Fruit fly (Drosophila melanogaster): ENCODE results near the gene Atg8a.
A peak's percentile ranks its signal among the peaks of the same experiment; 100 is the strongest.

Atg8a gene

DNA sequence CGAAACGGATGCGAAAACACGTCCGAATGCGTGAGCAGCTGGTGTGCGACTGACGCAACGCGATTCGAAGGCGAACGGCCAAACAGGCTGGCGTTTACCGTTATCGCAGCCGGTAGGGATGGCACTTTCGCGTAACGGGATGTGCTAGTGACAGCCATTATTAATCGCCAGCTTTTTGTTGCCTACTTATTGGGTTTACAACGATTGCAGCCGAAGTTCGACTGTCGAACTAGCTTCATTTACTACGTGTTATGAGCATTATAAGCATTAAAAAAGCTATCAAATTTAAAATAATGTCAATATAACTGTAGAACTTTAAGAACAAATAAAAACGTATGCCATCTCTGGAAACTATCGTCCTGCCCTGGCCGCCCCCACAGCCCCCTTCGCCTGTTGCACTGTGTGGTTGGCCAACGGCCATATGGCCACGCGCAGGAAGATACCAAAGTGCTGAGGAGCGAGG lies 10.5 kb downstream of the Atg8a start, which contains the start of gene Rph:
Gene Rph, minus strand, starts transcription at position 51 of the 463 bp plus-strand sequence.
- peak; percentile 32 for TF ChIP-seq CG7045 (GFP tag; optimal IDR thresholded peaks at IDR 0.05)
- TF ChIP-seq CG14711 (tag; optimal IDR thresholded peaks at IDR 0.05), result peak; percentile 10
- TF ChIP-seq Clk (GFP tag; optimal IDR thresholded peaks at IDR 0.05), result peak; percentile 3
- no peak for TF ChIP-seq cnc (optimal IDR thresholded peaks at IDR 0.05)
- TF ChIP-seq bab1 (GFP tag; optimal IDR thresholded peaks at IDR 0.05), result no peak
- TF ChIP-seq CG33017 (tag; optimal IDR thresholded peaks at IDR 0.05), result no peak
- TF ChIP-seq Hr96 (GFP tag; optimal IDR thresholded peaks at IDR 0.05), result peak; percentile 59
- peak; percentile 9 for TF ChIP-seq cic (GFP tag; optimal IDR thresholded peaks at IDR 0.05)
- no peak for TF ChIP-seq pad (GFP tag; optimal IDR thresholded peaks at IDR 0.05)
- peak; percentile 28 for TF ChIP-seq CG12768 (GFP tag; optimal IDR thresholded peaks at IDR 0.05)
- TF ChIP-seq ovo (GFP tag; optimal IDR thresholded peaks at IDR 0.05), result peak; percentile 36
- TF ChIP-seq CG1620 (GFP tag; optimal IDR thresholded peaks at IDR 0.05), result no peak
- peak; percentile 26 for TF ChIP-seq CG7101 (tag; optimal IDR thresholded peaks at IDR 0.05)
- TF ChIP-seq CG5204 (GFP tag; optimal IDR thresholded peaks at IDR 0.05), result peak; percentile 25
- no peak for TF ChIP-seq toe (GFP tag; optimal IDR thresholded peaks at IDR 0.05)
- no peak for TF ChIP-seq tj (GFP tag; optimal IDR thresholded peaks at IDR 0.05)
- TF ChIP-seq Crg-1 (GFP tag; optimal IDR thresholded peaks at IDR 0.05), result no peak
- TF ChIP-seq Mnt (GFP tag; optimal IDR thresholded peaks at IDR 0.05), result peak; percentile 32
- peak; percentile 10 for TF ChIP-seq CG11617 (GFP tag; optimal IDR thresholded peaks at IDR 0.05)
- TF ChIP-seq kay (GFP tag; ENCODE audit: borderline replicate concordance), result no peak

dm6 chrX:10756026-10756561 lies 12.0 kb downstream of the Atg8a start:
- TF ChIP-seq CG1620 (GFP tag; optimal IDR thresholded peaks at IDR 0.05) (no peak), CG5204 (GFP tag; optimal IDR thresholded peaks at IDR 0.05) (peak; percentile 1)

dm6 chrX:10751777-10752176 lies 16.4 kb downstream of the Atg8a start:
- TF ChIP-seq kay (GFP tag; ENCODE audit: borderline replicate concordance) (no peak), CG11617 (GFP tag; optimal IDR thresholded peaks at IDR 0.05) (no peak)

DNA sequence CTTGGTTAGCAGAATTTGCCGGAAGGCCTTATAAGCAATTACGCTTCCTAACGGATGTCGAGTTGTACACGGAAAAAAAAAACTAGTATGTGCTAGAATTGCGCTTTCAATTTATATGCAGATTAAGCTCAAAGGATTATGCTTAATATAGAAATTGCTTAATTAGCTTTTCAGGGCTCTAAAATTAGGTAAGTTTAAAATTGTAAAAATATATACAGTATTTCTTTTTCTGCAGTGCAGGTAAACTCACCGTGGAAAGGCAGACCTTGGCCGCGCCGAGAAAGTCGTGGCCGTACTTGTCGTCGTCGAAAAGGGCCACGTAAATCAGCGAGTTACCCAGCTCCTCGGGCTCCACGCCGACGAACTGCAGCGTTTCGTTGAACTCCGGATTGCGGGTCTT lies 17.5 kb downstream of the Atg8a start:
- TF ChIP-seq Mnt (GFP tag; optimal IDR thresholded peaks at IDR 0.05) (no peak), CG33017 (tag; optimal IDR thresholded peaks at IDR 0.05) (no peak), toe (GFP tag; optimal IDR thresholded peaks at IDR 0.05) (no peak), bab1 (GFP tag; optimal IDR thresholded peaks at IDR 0.05) (no peak), cnc (optimal IDR thresholded peaks at IDR 0.05) (no peak), tj (GFP tag; optimal IDR thresholded peaks at IDR 0.05) (no peak), Crg-1 (GFP tag; optimal IDR thresholded peaks at IDR 0.05) (no peak), Hr96 (GFP tag; optimal IDR thresholded peaks at IDR 0.05) (no peak)

- TF ChIP-seq CG7101 (tag; optimal IDR thresholded peaks at IDR 0.05) (no peak), Crg-1 (GFP tag; optimal IDR thresholded peaks at IDR 0.05) (no peak), cic (GFP tag; optimal IDR thresholded peaks at IDR 0.05) (no peak), pad (GFP tag; optimal IDR thresholded peaks at IDR 0.05) (no peak), kay (GFP tag; ENCODE audit: borderline replicate concordance) (no peak), CG12768 (GFP tag; optimal IDR thresholded peaks at IDR 0.05) (no peak), CG5204 (GFP tag; optimal IDR thresholded peaks at IDR 0.05) (no peak), ovo (GFP tag; optimal IDR thresholded peaks at IDR 0.05) (no peak), cnc (optimal IDR thresholded peaks at IDR 0.05) (no peak), toe (GFP tag; optimal IDR thresholded peaks at IDR 0.05) (no peak), CG14711 (tag; optimal IDR thresholded peaks at IDR 0.05) (no peak), CG33017 (tag; optimal IDR thresholded peaks at IDR 0.05) (no peak), CG11617 (GFP tag; optimal IDR thresholded peaks at IDR 0.05) (no peak), bab1 (GFP tag; optimal IDR thresholded peaks at IDR 0.05) (no peak), Clk (GFP tag; optimal IDR thresholded peaks at IDR 0.05) (no peak)
These were observed 19.5 kb downstream of the Atg8a start for dm6 chrX:10748647-10749046.

dm6 chrX:10745590-10745953 lies 22.6 kb downstream of the Atg8a start:
- no peak for TF ChIP-seq CG14711 (tag; optimal IDR thresholded peaks at IDR 0.05)
- no peak for TF ChIP-seq CG5204 (GFP tag; optimal IDR thresholded peaks at IDR 0.05)
- no peak for TF ChIP-seq Mnt (GFP tag; optimal IDR thresholded peaks at IDR 0.05)
- TF ChIP-seq pad (GFP tag; optimal IDR thresholded peaks at IDR 0.05), result no peak
- no peak for TF ChIP-seq tj (GFP tag; optimal IDR thresholded peaks at IDR 0.05)

DNA sequence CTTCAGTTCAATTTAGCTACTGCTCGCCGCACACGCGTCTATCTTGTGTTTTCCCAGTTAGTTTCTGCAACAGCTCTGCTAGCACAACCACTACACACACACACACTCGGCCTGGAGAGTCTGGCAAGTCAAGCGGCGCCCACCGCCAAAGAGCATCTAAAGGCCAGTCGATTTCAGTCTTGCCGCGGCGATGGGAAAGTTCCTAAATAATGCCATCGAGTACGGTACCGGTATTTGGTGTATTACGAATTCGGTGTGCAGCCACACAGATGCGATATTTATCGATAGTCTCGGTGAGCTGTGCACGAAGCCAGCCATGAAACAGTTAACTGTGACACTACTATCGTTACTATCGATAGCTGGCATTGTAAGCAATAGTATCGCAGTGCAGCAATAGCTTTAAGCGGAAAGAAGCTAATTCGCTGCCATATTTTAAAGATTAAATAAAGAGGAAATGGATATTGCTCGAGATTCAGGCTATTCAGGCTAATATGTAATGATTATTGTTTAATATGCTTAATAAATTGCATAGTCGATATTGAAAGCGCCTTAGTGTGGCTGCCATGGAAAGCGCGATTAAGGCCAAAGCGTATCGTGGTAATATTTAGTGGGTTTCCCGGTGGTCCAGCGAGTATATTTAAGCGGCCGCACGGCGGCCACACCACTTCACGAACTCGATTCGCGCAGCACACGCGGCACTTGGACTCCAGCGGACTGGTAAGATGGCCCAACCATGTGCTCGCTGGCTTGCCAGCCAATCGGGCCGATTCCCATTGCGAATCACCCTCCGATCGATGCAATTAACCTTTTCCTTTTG lies 23.2 kb downstream of the Atg8a start, which contains the start of gene stx:
Gene stx, minus strand, starts transcription at position 171 of the 817 bp plus-strand sequence.
- TF ChIP-seq CG1620 (GFP tag; optimal IDR thresholded peaks at IDR 0.05), result peak; percentile 5
- TF ChIP-seq CG12768 (GFP tag; optimal IDR thresholded peaks at IDR 0.05), result no peak
- TF ChIP-seq Crg-1 (GFP tag; optimal IDR thresholded peaks at IDR 0.05), result no peak
- no peak for TF ChIP-seq Clk (GFP tag; optimal IDR thresholded peaks at IDR 0.05)
- TF ChIP-seq cic (GFP tag; optimal IDR thresholded peaks at IDR 0.05), result peak; percentile 9
- no peak for TF ChIP-seq CG7045 (GFP tag; optimal IDR thresholded peaks at IDR 0.05)
- TF ChIP-seq ovo (GFP tag; optimal IDR thresholded peaks at IDR 0.05), result peak; percentile 48
- TF ChIP-seq Mnt (GFP tag; optimal IDR thresholded peaks at IDR 0.05), result peak; percentile 97
- no peak for TF ChIP-seq kay (GFP tag; ENCODE audit: borderline replicate concordance)
- TF ChIP-seq CG33017 (tag; optimal IDR thresholded peaks at IDR 0.05), result no peak
- TF ChIP-seq Hr96 (GFP tag; optimal IDR thresholded peaks at IDR 0.05), result peak; percentile 38
- peak; percentile 30 for TF ChIP-seq tj (GFP tag; optimal IDR thresholded peaks at IDR 0.05)
- TF ChIP-seq CG7101 (tag; optimal IDR thresholded peaks at IDR 0.05), result peak; percentile 11
- peak; percentile 43 for TF ChIP-seq bab1 (GFP tag; optimal IDR thresholded peaks at IDR 0.05)
- TF ChIP-seq pad (GFP tag; optimal IDR thresholded peaks at IDR 0.05), result peak; percentile 3
- TF ChIP-seq cnc (optimal IDR thresholded peaks at IDR 0.05), result no peak
- peak; percentile 3 for TF ChIP-seq toe (GFP tag; optimal IDR thresholded peaks at IDR 0.05)
- TF ChIP-seq CG14711 (tag; optimal IDR thresholded peaks at IDR 0.05), result peak; percentile 1
- peak; percentile 22 for TF ChIP-seq CG5204 (GFP tag; optimal IDR thresholded peaks at IDR 0.05)
